Fruit fly (Drosophila melanogaster) whole organism, pupa: ENCODE results near the gene SCOT.

Experiments used
- CG13204 ChIP-seq: fragments of 200-800 bp; sonication (Bioruptor generic); optimal IDR thresholded peaks from 2 replicates; lab custom pipeline; 2018; ENCODE audit warnings: missing biosample characterization, mild to moderate bottlenecking, missing genetic modification characterization, moderate library complexity
- CG14655 ChIP-seq: fragments of 200-800 bp; sonication (Bioruptor generic); optimal IDR thresholded peaks from 3 replicates; lab custom pipeline; 2017; ENCODE audit warnings: mild to moderate bottlenecking, missing biosample characterization, missing genetic modification reagents, missing genetic modification characterization
- CG32121 ChIP-seq: fragments of 200-800 bp; sonication (Bioruptor generic); IDR thresholded peaks from 2 replicates; pipeline ENCODE4 v1.3.6; 2022; ENCODE audit warnings: missing biosample characterization, missing genetic modification characterization
- CG34367 ChIP-seq: fragments of 200-800 bp; sonication (Bioruptor generic); optimal IDR thresholded peaks from 2 replicates; lab custom pipeline; 2018; ENCODE audit warnings: missing biosample characterization, mild to moderate bottlenecking, missing genetic modification characterization
- CG4496 ChIP-seq: fragments of 200-800 bp; sonication (Bioruptor generic); IDR thresholded peaks from 3 replicates; pipeline ENCODE4 v1.3.6; 2022; ENCODE audit warnings: missing biosample characterization, missing genetic modification characterization
- CG8159 ChIP-seq: fragments of 200-800 bp; sonication (Bioruptor generic); optimal IDR thresholded peaks from 3 replicates; lab custom pipeline; 2018; ENCODE audit warnings: missing biosample characterization, mild to moderate bottlenecking, missing genetic modification characterization, moderate library complexity
- CG9948 ChIP-seq: fragments of 200-800 bp; sonication (Bioruptor generic); optimal IDR thresholded peaks from 2 replicates; lab custom pipeline; 2018; ENCODE audit warnings: missing biosample characterization, mild to moderate bottlenecking, missing genetic modification characterization, moderate library complexity
- EcR ChIP-seq: fragments of 200-800 bp; sonication (Bioruptor generic); optimal IDR thresholded peaks from 3 replicates; lab custom pipeline; 2019; ENCODE audit warnings: missing biosample characterization, missing genetic modification characterization, mild to moderate bottlenecking, moderate library complexity, missing genetic modification reagents
- Ets98B ChIP-seq: fragments of 200-800 bp; sonication (Bioruptor generic); IDR thresholded peaks from 2 replicates; pipeline ENCODE4 v1.3.6; 2022; ENCODE audit warnings: missing biosample characterization, missing genetic modification characterization
- Pif1B ChIP-seq: fragments of 200-800 bp; sonication (Bioruptor generic); optimal IDR thresholded peaks from 3 replicates; lab custom pipeline; 2016; ENCODE audit warnings: missing biosample characterization, missing genetic modification characterization
- fd96Ca ChIP-seq: fragments of 200-800 bp; sonication (Bioruptor generic); IDR thresholded peaks from 3 replicates; pipeline ENCODE4 v1.3.6; 2022; ENCODE audit warnings: missing biosample characterization, missing genetic modification characterization
- rn ChIP-seq: fragments of 200-800 bp; sonication (Bioruptor generic); IDR thresholded peaks from 2 replicates; pipeline ENCODE4 v1.3.6; 2022; ENCODE audit warnings: missing biosample characterization, missing genetic modification characterization

dm6 chr3L:1914668-1915067, 48.3 kb upstream of the SCOT start:
- TF ChIP-seq CG32121 (GFP tag; lab: Robert Waterston, UW) (no peak), CG14655 (GFP tag; lab: Kevin White, UChicago) (no peak), CG34367 (no peak), Ets98B (no peak), rn (GFP tag; lab: Robert Waterston, UW) (no peak), CG8159 (tag; lab: Kevin White, UChicago) (no peak), EcR (GFP tag; lab: Kevin White, UChicago) (no peak), CG13204 (no peak), CG9948 (tag; lab: Kevin White, UChicago) (no peak), CG4496 (no peak), fd96Ca (GFP tag; lab: Robert Waterston, UW) (no peak), Pif1B (GFP tag; lab: Kevin White, UChicago) (no peak)
